Fruit fly (Drosophila melanogaster) whole organism, embryonic: ENCODE data around the gene Hap40.
A peak's percentile ranks its signal among the peaks of the same experiment; 100 is the strongest.

ENCODE experiments used
- Abd-B ChIP-seq: fragments of 200-800 bp; sonication (Bioruptor generic); optimal IDR thresholded peaks from 2 replicates; lab custom pipeline; 2018; ENCODE audit warnings: missing biosample characterization, mild to moderate bottlenecking, missing genetic modification characterization, moderate library complexity
- Aef1 ChIP-seq: fragments of 200-800 bp; sonication (Bioruptor generic); IDR thresholded peaks from 3 replicates; pipeline ENCODE4 v1.3.6; 2022; ENCODE audit warnings: missing biosample characterization, missing genetic modification characterization
- Asciz ChIP-seq: fragments of 200-800 bp; sonication (Bioruptor generic); optimal IDR thresholded peaks from 2 replicates; lab custom pipeline; 2017; ENCODE audit warnings: missing biosample characterization, mild to moderate bottlenecking, missing genetic modification characterization, missing genetic modification reagents
- BEAF-32 ChIP-seq: fragments of 200-800 bp; sonication (Bioruptor generic); optimal IDR thresholded peaks from 3 replicates; lab custom pipeline; 2017; ENCODE audit warnings: missing biosample characterization, missing genetic modification characterization, mild to moderate bottlenecking, moderate library complexity, missing genetic modification reagents
- CG11093 ChIP-seq: fragments of 200-800 bp; sonication (Bioruptor generic); IDR thresholded peaks from 3 replicates; pipeline ENCODE4 v1.3.6; 2022; ENCODE audit warnings: missing biosample characterization, missing genetic modification characterization
- CG12299 ChIP-seq: fragments of 200-800 bp; sonication (Bioruptor generic); optimal IDR thresholded peaks from 2 replicates; lab custom pipeline; 2018; ENCODE audit warnings: missing biosample characterization, mild to moderate bottlenecking, missing genetic modification characterization
- CG12659 ChIP-seq: fragments of 200-800 bp; sonication (Bioruptor generic); optimal IDR thresholded peaks from 3 replicates; lab custom pipeline; 2017; ENCODE audit warnings: mild to moderate bottlenecking, missing biosample characterization, missing genetic modification reagents, missing genetic modification characterization
- CG13287 ChIP-seq: fragments of 200-800 bp; sonication (Bioruptor generic); IDR thresholded peaks from 2 replicates; pipeline ENCODE4 v1.3.6; 2022; ENCODE audit warnings: missing biosample characterization, missing genetic modification characterization; ENCODE audit not compliant: partially characterized antibody
- CG1603 ChIP-seq: fragments of 200-800 bp; sonication (Bioruptor generic); optimal IDR thresholded peaks from 2 replicates; lab custom pipeline; 2019; ENCODE audit warnings: missing biosample characterization, mild to moderate bottlenecking, missing genetic modification characterization, moderate library complexity
- CG17328 ChIP-seq: fragments of 200-800 bp; sonication (Bioruptor generic); IDR thresholded peaks from 2 replicates; pipeline ENCODE4 v1.3.6; 2022; ENCODE audit warnings: missing biosample characterization, missing genetic modification characterization
- CG17802 ChIP-seq: fragments of 200-800 bp; sonication (Bioruptor generic); optimal IDR thresholded peaks from 2 replicates; lab custom pipeline; 2018; ENCODE audit warnings: missing biosample characterization, mild to moderate bottlenecking, missing genetic modification characterization, moderate library complexity
- CG2129 ChIP-seq: fragments of 200-800 bp; sonication (Bioruptor generic); IDR thresholded peaks from 2 replicates; pipeline ENCODE4 v1.3.6; 2022; ENCODE audit warnings: missing biosample characterization, missing genetic modification characterization; ENCODE audit not compliant: partially characterized antibody
- CG32532 ChIP-seq: fragments of 200-800 bp; sonication (Bioruptor generic); IDR thresholded peaks from 2 replicates; pipeline ENCODE4 v1.3.6; 2022; ENCODE audit warnings: missing biosample characterization, missing genetic modification characterization
- CG3726 ChIP-seq: fragments of 200-800 bp; sonication (Bioruptor generic); IDR thresholded peaks from 3 replicates; pipeline ENCODE4, ENCODE4 v1.3.6; 2022; ENCODE audit warnings: missing biosample characterization, missing genetic modification characterization
- CG42726 ChIP-seq: fragments of 200-800 bp; sonication (Bioruptor generic); IDR thresholded peaks from 2 replicates; pipeline ENCODE4 v1.3.6; 2022; ENCODE audit warnings: missing biosample characterization, missing genetic modification characterization; ENCODE audit not compliant: partially characterized antibody
- CG6791 ChIP-seq: fragments of 200-800 bp; sonication (Bioruptor generic); IDR thresholded peaks from 3 replicates; pipeline ENCODE4 v1.3.6; 2022; ENCODE audit warnings: missing biosample characterization, missing genetic modification characterization; ENCODE audit not compliant: partially characterized antibody
- CG7745 ChIP-seq: fragments of 200-800 bp; sonication (Bioruptor generic); optimal IDR thresholded peaks from 2 replicates; lab custom pipeline; 2018; ENCODE audit warnings: missing biosample characterization, mild to moderate bottlenecking, missing genetic modification characterization, moderate library complexity
- CG8478 ChIP-seq: fragments of >200 bp; optimal IDR thresholded peaks from 2 replicates; lab custom pipeline; 2018
- CG8765 ChIP-seq: fragments of 200-800 bp; sonication (Bioruptor generic); IDR thresholded peaks from 2 replicates; pipeline ENCODE4 v1.3.6; 2022; ENCODE audit warnings: missing biosample characterization, missing genetic modification characterization
- CG9932 ChIP-seq: fragments of 200-800 bp; sonication (Bioruptor generic); IDR thresholded peaks from 2 replicates; pipeline ENCODE4 v1.3.6; 2022; ENCODE audit warnings: missing biosample characterization, missing genetic modification characterization
- D ChIP-seq, 2 experiments: fragments of 200-800 bp in 1 of 2; fragments of >200 bp in 1 of 2; sonication (Bioruptor generic) in 1 of 2; optimal IDR thresholded peaks; 2 replicates in 1 of 2; 3 replicates in 1 of 2; lab custom pipeline; 2017; ENCODE audit warnings: mild to moderate bottlenecking in 1 of 2, missing biosample characterization in 1 of 2, missing genetic modification characterization in 1 of 2, missing genetic modification reagents in 1 of 2
- Dbx ChIP-seq: fragments of 200-800 bp; sonication (Bioruptor generic); IDR thresholded peaks from 3 replicates; pipeline ENCODE4 v1.3.6; 2022; ENCODE audit warnings: missing biosample characterization, missing genetic modification characterization
- Dll ChIP-seq: fragments of 200-800 bp; sonication (Bioruptor generic); IDR thresholded peaks from 4 replicates; pipeline ENCODE4 v1.3.6; 2022; ENCODE audit warnings: missing biosample characterization, missing genetic modification characterization; ENCODE audit not compliant: partially characterized antibody
- Dref ChIP-seq: fragments of 200-800 bp; sonication (Bioruptor generic); IDR thresholded peaks from 2 replicates; pipeline ENCODE4 v1.3.6; 2022; ENCODE audit warnings: missing biosample characterization, missing genetic modification characterization
- Drgx ChIP-seq: fragments of 200-800 bp; sonication (Bioruptor generic); IDR thresholded peaks from 2 replicates; pipeline ENCODE4 v1.3.6; 2022; ENCODE audit warnings: missing biosample characterization, missing genetic modification characterization
- E2f2 ChIP-seq: fragments of 200-800 bp; sonication (Bioruptor generic); IDR thresholded peaks from 2 replicates; pipeline ENCODE4 v1.3.6; 2022; ENCODE audit warnings: missing biosample characterization, missing genetic modification characterization
- Ets65A ChIP-seq: fragments of 200-800 bp; sonication (Bioruptor generic); peaks from one replicate; lab custom pipeline; 2016; ENCODE audit warnings: missing biosample characterization, missing genetic modification characterization
- HLH4C ChIP-seq: fragments of 200-800 bp; sonication (Bioruptor generic); IDR thresholded peaks from 3 replicates; pipeline ENCODE4 v1.3.6; 2022; ENCODE audit warnings: missing biosample characterization, missing genetic modification characterization; ENCODE audit not compliant: partially characterized antibody
- MESR4 ChIP-seq: fragments of 200-800 bp; sonication (Bioruptor generic); optimal IDR thresholded peaks from 2 replicates; lab custom pipeline; 2018; ENCODE audit warnings: missing biosample characterization, mild to moderate bottlenecking, missing genetic modification characterization, moderate library complexity
- MTF-1 ChIP-seq: fragments of 200-800 bp; sonication (Bioruptor generic); optimal IDR thresholded peaks from 2 replicates; lab custom pipeline; 2018; ENCODE audit warnings: missing biosample characterization, mild to moderate bottlenecking, missing genetic modification characterization, borderline replicate concordance
- Mrtf ChIP-seq: fragments of 200-800 bp; sonication (Bioruptor generic); IDR thresholded peaks from 3 replicates; pipeline ENCODE4 v1.3.6; 2022; ENCODE audit warnings: missing biosample characterization, missing genetic modification characterization
- Myb ChIP-seq: fragments of 200-800 bp; sonication (Bioruptor generic); optimal IDR thresholded peaks from 2 replicates; lab custom pipeline; 2016; ENCODE audit warnings: missing biosample characterization, missing genetic modification characterization
- NfI ChIP-seq: fragments of 200-800 bp; sonication (Bioruptor generic); optimal IDR thresholded peaks from 3 replicates; lab custom pipeline; 2018; ENCODE audit warnings: missing biosample characterization, mild to moderate bottlenecking, missing genetic modification characterization, moderate library complexity
- Sry-δ ChIP-seq: fragments of 200-800 bp; sonication (Bioruptor generic); optimal IDR thresholded peaks from 2 replicates; lab custom pipeline; 2016; ENCODE audit warnings: missing biosample characterization, missing genetic modification characterization
- YL-1 ChIP-seq: fragments of 200-800 bp; sonication (Bioruptor generic); optimal IDR thresholded peaks from 3 replicates; lab custom pipeline; 2017; ENCODE audit warnings: missing biosample characterization, mild to moderate bottlenecking, missing genetic modification characterization
- amos ChIP-seq: fragments of 200-800 bp; sonication (Bioruptor generic); IDR thresholded peaks from 2 replicates; pipeline ENCODE4 v1.3.6; 2022; ENCODE audit warnings: missing biosample characterization, missing genetic modification characterization; ENCODE audit not compliant: partially characterized antibody
- cato ChIP-seq: fragments of 200-800 bp; sonication (Bioruptor generic); optimal IDR thresholded peaks from 2 replicates; lab custom pipeline; 2016; ENCODE audit warnings: missing biosample characterization, missing genetic modification characterization, borderline replicate concordance
- chinmo ChIP-seq: fragments of 200-800 bp; sonication (Bioruptor generic); IDR thresholded peaks from 4 replicates; pipeline ENCODE4 v1.3.6; 2022; ENCODE audit warnings: missing biosample characterization, missing genetic modification characterization; ENCODE audit not compliant: partially characterized antibody
- esg ChIP-seq: fragments of 200-800 bp; sonication (Bioruptor generic); conservative IDR thresholded peaks from 2 replicates; pipeline ENCODE4 v1.3.6; 2022; ENCODE audit warnings: missing biosample characterization, missing genetic modification characterization
- fu2 ChIP-seq: fragments of 200-800 bp; sonication (Bioruptor generic); optimal IDR thresholded peaks from 2 replicates; lab custom pipeline; 2016; ENCODE audit warnings: missing biosample characterization, missing genetic modification characterization
- gcm2 ChIP-seq: fragments of 200-800 bp; sonication (Bioruptor generic); optimal IDR thresholded peaks from 2 replicates; lab custom pipeline; 2016; ENCODE audit warnings: missing biosample characterization, missing genetic modification characterization
- inv ChIP-seq: fragments of 200-800 bp; sonication (Bioruptor generic); IDR thresholded peaks from 2 replicates; pipeline ENCODE4 v1.3.6; 2022; ENCODE audit warnings: missing biosample characterization, missing genetic modification characterization; ENCODE audit not compliant: partially characterized antibody
- lbe ChIP-seq: fragments of 200-800 bp; sonication (Bioruptor generic); optimal IDR thresholded peaks from 2 replicates; lab custom pipeline; 2016; ENCODE audit warnings: missing biosample characterization, mild to moderate bottlenecking, missing genetic modification characterization
- nerfin-1 ChIP-seq: fragments of 200-800 bp; sonication (Bioruptor generic); optimal IDR thresholded peaks from 3 replicates; lab custom pipeline; 2019; ENCODE audit warnings: missing biosample characterization, mild to moderate bottlenecking, missing genetic modification characterization, moderate library complexity
- ranshi ChIP-seq: fragments of 200-800 bp; sonication (Bioruptor generic); IDR thresholded peaks from 2 replicates; pipeline ENCODE4 v1.3.6; 2022; ENCODE audit warnings: missing biosample characterization, missing genetic modification characterization
- row ChIP-seq: fragments of 200-800 bp; sonication (Bioruptor generic); IDR thresholded peaks from 3 replicates; pipeline ENCODE4 v1.3.6; 2022; ENCODE audit warnings: missing biosample characterization, missing genetic modification characterization
- sna ChIP-seq: fragments of 200-800 bp; sonication (Bioruptor generic); IDR thresholded peaks from 2 replicates; pipeline ENCODE4 v1.3.6; 2022; ENCODE audit warnings: missing biosample characterization, missing genetic modification characterization; ENCODE audit not compliant: partially characterized antibody
- tll ChIP-seq, 2 experiments: fragments of 200-800 bp in 1 of 2; fragments of >200 bp in 1 of 2; sonication (Bioruptor generic) in 1 of 2; optimal IDR thresholded peaks; 2 replicates each; lab custom pipeline; 2017 to 2019; ENCODE audit warnings: missing biosample characterization in 2 of 2, missing genetic modification characterization in 2 of 2, mild to moderate bottlenecking in 1 of 2, moderate library complexity in 1 of 2
- tx ChIP-seq: fragments of 200-800 bp; sonication (Bioruptor generic); optimal IDR thresholded peaks from 2 replicates; lab custom pipeline; 2016; ENCODE audit warnings: missing biosample characterization, missing genetic modification characterization
- unc-4 ChIP-seq: fragments of 200-800 bp; sonication (Bioruptor generic); IDR thresholded peaks from 2 replicates; pipeline ENCODE4 v1.3.6; 2022; ENCODE audit warnings: missing biosample characterization, missing genetic modification characterization; ENCODE audit not compliant: partially characterized antibody

Hap40 gene

dm6 chrX:15712409-15712808 lies 8.5 kb downstream of the Hap40 start, which contains the start of gene HUWE1 (continued):
- TF ChIP-seq D (optimal IDR thresholded peaks at IDR 0.05; lab: Kevin White, UChicago): no peak
- no peak for TF ChIP-seq D (GFP tag; optimal IDR thresholded peaks at IDR 0.05; lab: Kevin White, UChicago)
- TF ChIP-seq CG12659 (GFP tag; lab: Kevin White, UChicago): peak; percentile 73
- peak; percentile 72 for TF ChIP-seq E2f2 (GFP tag; lab: Robert Waterston, UW)
- no peak for TF ChIP-seq CG32532 (GFP tag; lab: Robert Waterston, UW)
- peak; percentile 44 for TF ChIP-seq sna
- peak; percentile 57 for TF ChIP-seq Aef1 (GFP tag; lab: Robert Waterston, UW)
- TF ChIP-seq chinmo (GFP tag; lab: Robert Waterston, UW): peak; percentile 88; the same call in 3 of the 4 replicates
- TF ChIP-seq CG2129 (GFP tag; lab: Robert Waterston, UW): peak; percentile 53; the same call in 1 of the 2 replicates
- TF ChIP-seq Ets65A (GFP tag; lab: Kevin White, UChicago): no peak
- TF ChIP-seq nerfin-1 (tag; lab: Kevin White, UChicago): peak; percentile 1
- TF ChIP-seq tll (GFP tag; optimal IDR thresholded peaks at IDR 0.05; lab: Kevin White, UChicago): peak in 1 of 2 experiments; percentile 9
- no peak for TF ChIP-seq CG1603 (tag; lab: Kevin White, UChicago)
- peak; percentile 11 for TF ChIP-seq NfI
- peak; percentile 83 for TF ChIP-seq Dll (GFP tag; lab: Robert Waterston, UW)
- no peak for TF ChIP-seq CG3726
- TF ChIP-seq YL-1 (GFP tag; lab: Kevin White, UChicago): peak; percentile 17
- no peak for TF ChIP-seq CG17328 (GFP tag; lab: Robert Waterston, UW)
- TF ChIP-seq Myb: peak; percentile 61
- no peak for TF ChIP-seq CG8478
- no peak for TF ChIP-seq gcm2 (GFP tag; lab: Kevin White, UChicago)
- TF ChIP-seq row (GFP tag; lab: Robert Waterston, UW): peak; percentile 71
- peak; percentile 32; the same call in 1 of the 3 replicates for TF ChIP-seq Dbx (GFP tag; lab: Robert Waterston, UW)
- TF ChIP-seq Drgx (GFP tag; lab: Robert Waterston, UW): no peak
- peak; percentile 82 for TF ChIP-seq Dref (GFP tag; lab: Robert Waterston, UW)
- peak; percentile 86 for TF ChIP-seq unc-4 (GFP tag; lab: Robert Waterston, UW)
- TF ChIP-seq CG12299 (tag; lab: Kevin White, UChicago): peak; percentile 32
- TF ChIP-seq Mrtf (GFP tag; lab: Robert Waterston, UW): no peak
- no peak for TF ChIP-seq Asciz (GFP tag; lab: Kevin White, UChicago)
- TF ChIP-seq amos: peak; percentile 84
- no peak for TF ChIP-seq cato (GFP tag; lab: Kevin White, UChicago)
- peak; percentile 38; the same call in 1 of the 2 replicates for TF ChIP-seq CG9932 (GFP tag; lab: Robert Waterston, UW)
- TF ChIP-seq ranshi: no peak
- peak; percentile 34 for TF ChIP-seq Abd-B (GFP tag; lab: Kevin White, UChicago)
- no peak for TF ChIP-seq CG17802 (tag; lab: Kevin White, UChicago)
- no peak for TF ChIP-seq CG11093 (GFP tag; lab: Robert Waterston, UW)
- peak; percentile 90 for TF ChIP-seq BEAF-32
- TF ChIP-seq, all 482 proteins: peak for 107

- TF ChIP-seq tx (GFP tag; lab: Kevin White, UChicago): no peak
- TF ChIP-seq CG6791 (GFP tag; lab: Robert Waterston, UW): peak; percentile 86
- TF ChIP-seq CG8478: no peak
- no peak for TF ChIP-seq MTF-1 (GFP tag; lab: Kevin White, UChicago)
- no peak for TF ChIP-seq CG42726 (GFP tag; lab: Robert Waterston, UW)
- TF ChIP-seq CG8765 (GFP tag; lab: Robert Waterston, UW): no peak
- peak; percentile 32 for TF ChIP-seq Sry-δ
- TF ChIP-seq lbe: no peak
- TF ChIP-seq CG13287 (GFP tag; lab: Robert Waterston, UW): peak; percentile 77
- no peak for TF ChIP-seq CG7745 (tag; lab: Kevin White, UChicago)
- TF ChIP-seq inv: no peak
- TF ChIP-seq HLH4C: peak; percentile 82
- no peak for TF ChIP-seq fu2 (GFP tag; lab: Kevin White, UChicago)
- peak; percentile 50 for TF ChIP-seq MESR4 (GFP tag; lab: Kevin White, UChicago)
- no peak for TF ChIP-seq esg (GFP tag; lab: Robert Waterston, UW)
Observed at dm6 chrX:15731968-15732367, 28.0 kb downstream of the Hap40 start, which contains the start of gene CG8191. CG8191 (plus strand) TSS chrX:15732178.
